Worm (Caenorhabditis elegans) whole organism, midembryonic: ENCODE data around the gene C03F11.4.

Experiments used
- T22C8.4 ChIP-seq: fragments of 200-800 bp; sonication (Bioruptor generic); IDR thresholded peaks from 2 replicates; pipeline ENCODE4 v1.3.6; 2022; ENCODE audit warnings: missing genetic modification characterization, missing compliant biosample characterization
- cog-1 ChIP-seq: sonication (generic microtip); optimal IDR thresholded peaks from 2 replicates; lab custom pipeline; 2016; ENCODE audit warnings: missing genetic modification characterization, missing compliant biosample characterization
- flt-1 ChIP-seq: fragments of 200-800 bp; sonication (Bioruptor generic); IDR thresholded peaks from 2 replicates; pipeline ENCODE4 v1.3.6; 2022; ENCODE audit warnings: missing genetic modification characterization, missing compliant biosample characterization
- klf-2 ChIP-seq: fragments of 200-800 bp; sonication (Bioruptor generic); conservative IDR thresholded peaks from 2 replicates; pipeline ENCODE4 v1.3.6; 2022; ENCODE audit warnings: missing genetic modification reagents, missing genetic modification characterization, missing compliant biosample characterization
- med-1 ChIP-seq: sonication (generic microtip); optimal IDR thresholded peaks from 2 replicates; lab custom pipeline; 2017; ENCODE audit warnings: missing genetic modification characterization, mild to moderate bottlenecking, missing compliant biosample characterization, antibody characterized with exemption, missing genetic modification reagents; ENCODE audit not compliant: insufficient read depth
- ref-1 ChIP-seq: fragments of 200-800 bp; sonication (Bioruptor generic); conservative IDR thresholded peaks from 2 replicates; pipeline ENCODE4 v1.3.6; 2022; ENCODE audit warnings: missing genetic modification reagents, missing genetic modification characterization, missing compliant biosample characterization
- tab-1 ChIP-seq: fragments of 200-800 bp; sonication (Bioruptor generic); IDR thresholded peaks from 2 replicates; pipeline ENCODE4 v1.3.6; 2022; ENCODE audit warnings: missing genetic modification characterization, missing compliant biosample characterization
- ztf-23 ChIP-seq: fragments of 200-800 bp; sonication (Bioruptor generic); IDR thresholded peaks from 2 replicates; pipeline ENCODE4 v1.3.6; 2022; ENCODE audit warnings: missing genetic modification reagents, missing genetic modification characterization, missing compliant biosample characterization
- ztf-29 ChIP-seq: fragments of 200-800 bp; sonication (Bioruptor generic); IDR thresholded peaks from 2 replicates; pipeline ENCODE4 v1.3.6; 2022; ENCODE audit warnings: missing genetic modification reagents, missing genetic modification characterization, missing compliant biosample characterization

The C03F11.4 gene

ce11 chrX:5406345-5406744, at the start of gene C03F11.4:
Gene C03F11.4, minus strand, starts transcription at chrX:5406445.
- TF ChIP-seq T22C8.4 (GFP tag; lab: Robert Waterston, UW): no peak
- TF ChIP-seq klf-2 (GFP tag; lab: Robert Waterston, UW): no peak
- TF ChIP-seq flt-1 (GFP tag; lab: Robert Waterston, UW): no peak
- no peak for TF ChIP-seq ref-1 (GFP tag; lab: Robert Waterston, UW)
- no peak for TF ChIP-seq ztf-29 (GFP tag; lab: Robert Waterston, UW)
- TF ChIP-seq cog-1: no peak
- no peak for TF ChIP-seq tab-1 (GFP tag; lab: Robert Waterston, UW)
- TF ChIP-seq med-1 (GFP tag; lab: Kevin White, UChicago): no peak
- TF ChIP-seq ztf-23 (GFP tag; lab: Robert Waterston, UW): no peak

ce11 chrX:5455107-5455506, 48.9 kb upstream of the C03F11.4 start:
- TF ChIP-seq ref-1 (GFP tag; lab: Robert Waterston, UW) (no peak), cog-1 (no peak), tab-1 (GFP tag; lab: Robert Waterston, UW) (no peak), ztf-29 (GFP tag; lab: Robert Waterston, UW) (no peak), klf-2 (GFP tag; lab: Robert Waterston, UW) (no peak), T22C8.4 (GFP tag; lab: Robert Waterston, UW) (no peak), ztf-23 (GFP tag; lab: Robert Waterston, UW) (no peak), flt-1 (GFP tag; lab: Robert Waterston, UW) (no peak), med-1 (GFP tag; lab: Kevin White, UChicago) (no peak)

- TF ChIP-seq flt-1 (GFP tag; lab: Robert Waterston, UW): no peak
- TF ChIP-seq ref-1 (GFP tag; lab: Robert Waterston, UW): no peak
- TF ChIP-seq klf-2 (GFP tag; lab: Robert Waterston, UW): no peak
- no peak for TF ChIP-seq ztf-23 (GFP tag; lab: Robert Waterston, UW)
- TF ChIP-seq med-1 (GFP tag; lab: Kevin White, UChicago): no peak
- no peak for TF ChIP-seq ztf-29 (GFP tag; lab: Robert Waterston, UW)
- TF ChIP-seq cog-1: no peak
- TF ChIP-seq tab-1 (GFP tag; lab: Robert Waterston, UW): no peak
- TF ChIP-seq T22C8.4 (GFP tag; lab: Robert Waterston, UW): no peak
Measured at ce11 chrX:5451706-5452105, 45.5 kb upstream of the C03F11.4 start.

ce11 chrX:5450773-5451447, 44.7 kb upstream of the C03F11.4 start, which contains the start of gene C25F6.6:
Gene C25F6.6, minus strand, starts transcription at chrX:5450823.
- TF ChIP-seq ztf-29 (GFP tag; lab: Robert Waterston, UW) (no peak), ref-1 (GFP tag; lab: Robert Waterston, UW) (no peak), cog-1 (no peak), T22C8.4 (GFP tag; lab: Robert Waterston, UW) (no peak), med-1 (GFP tag; lab: Kevin White, UChicago) (no peak), tab-1 (GFP tag; lab: Robert Waterston, UW) (no peak), ztf-23 (GFP tag; lab: Robert Waterston, UW) (no peak), klf-2 (GFP tag; lab: Robert Waterston, UW) (no peak), flt-1 (GFP tag; lab: Robert Waterston, UW) (no peak)

- no peak for TF ChIP-seq ref-1 (GFP tag; lab: Robert Waterston, UW)
- no peak for TF ChIP-seq med-1 (GFP tag; lab: Kevin White, UChicago)
- TF ChIP-seq ztf-23 (GFP tag; lab: Robert Waterston, UW): no peak
- TF ChIP-seq ztf-29 (GFP tag; lab: Robert Waterston, UW): no peak
- TF ChIP-seq klf-2 (GFP tag; lab: Robert Waterston, UW): no peak
- TF ChIP-seq tab-1 (GFP tag; lab: Robert Waterston, UW): no peak
- no peak for TF ChIP-seq flt-1 (GFP tag; lab: Robert Waterston, UW)
- TF ChIP-seq T22C8.4 (GFP tag; lab: Robert Waterston, UW): no peak
- TF ChIP-seq cog-1: no peak
Measured at ce11 chrX:5447941-5448340, 41.7 kb upstream of the C03F11.4 start, which contains the start of gene C25F6.8. Gene C25F6.8, plus strand, starts transcription at chrX:5448241.

ce11 chrX:5447381-5447780, 41.1 kb upstream of the C03F11.4 start:
- no peak for TF ChIP-seq klf-2 (GFP tag; lab: Robert Waterston, UW)
- no peak for TF ChIP-seq cog-1
- no peak for TF ChIP-seq med-1 (GFP tag; lab: Kevin White, UChicago)

- no peak for TF ChIP-seq klf-2 (GFP tag; lab: Robert Waterston, UW)
- TF ChIP-seq ref-1 (GFP tag; lab: Robert Waterston, UW): no peak
Measured at ce11 chrX:5444863-5445262, 38.6 kb upstream of the C03F11.4 start, which contains the start of gene itm-2. Gene itm-2, plus strand, starts transcription at chrX:5445163.

ce11 chrX:5433912-5434311, 27.7 kb upstream of the C03F11.4 start:
- no peak for TF ChIP-seq cog-1
- TF ChIP-seq tab-1 (GFP tag; lab: Robert Waterston, UW): no peak
- no peak for TF ChIP-seq ztf-23 (GFP tag; lab: Robert Waterston, UW)
- no peak for TF ChIP-seq med-1 (GFP tag; lab: Kevin White, UChicago)
- TF ChIP-seq ztf-29 (GFP tag; lab: Robert Waterston, UW): no peak
- TF ChIP-seq ref-1 (GFP tag; lab: Robert Waterston, UW): no peak

- TF ChIP-seq ztf-23 (GFP tag; lab: Robert Waterston, UW): peak; percentile 91
- peak; percentile 96 for TF ChIP-seq cog-1
- TF ChIP-seq T22C8.4 (GFP tag; lab: Robert Waterston, UW): peak; percentile 67; the same call in 1 of the 2 replicates
- no peak; the same call in none of the 2 replicates for TF ChIP-seq flt-1 (GFP tag; lab: Robert Waterston, UW)
- peak; percentile 83 for TF ChIP-seq tab-1 (GFP tag; lab: Robert Waterston, UW)
- TF ChIP-seq klf-2 (GFP tag; lab: Robert Waterston, UW): peak; percentile 61
- TF ChIP-seq ztf-29 (GFP tag; lab: Robert Waterston, UW): peak; percentile 76
- peak; percentile 61 for TF ChIP-seq med-1 (GFP tag; lab: Kevin White, UChicago)
- TF ChIP-seq ref-1 (GFP tag; lab: Robert Waterston, UW): 0 out of 2 replicates have a peak, but pooled peaks have one; percentile 23
Measured at ce11 chrX:5429335-5429734, 23.1 kb upstream of the C03F11.4 start.
